Worm (Caenorhabditis elegans) whole organism, young adult: ENCODE data around the gene gpd-3.

ENCODE experiments used
- C06A6.2 ChIP-seq: fragments of 200-800 bp; sonication (Bioruptor generic); conservative IDR thresholded peaks from 2 replicates; pipeline ENCODE4 v1.3.6; 2022; ENCODE audit warnings: missing genetic modification characterization, missing compliant biosample characterization
- F37B4.10 ChIP-seq: fragments of 200-800 bp; sonication (Bioruptor generic); IDR thresholded peaks from 2 replicates; pipeline ENCODE4 v1.3.6; 2022; ENCODE audit warnings: missing genetic modification characterization, missing compliant biosample characterization
- F52B5.7 ChIP-seq: sonication (generic microtip); optimal IDR thresholded peaks from 2 replicates; lab custom pipeline; 2016; ENCODE audit warnings: mild to moderate bottlenecking, missing genetic modification characterization, missing compliant biosample characterization
- K12H6.12 ChIP-seq: fragments of 200-800 bp; sonication (Bioruptor generic); optimal IDR thresholded peaks from 2 replicates; lab custom pipeline; 2018; ENCODE audit warnings: mild to moderate bottlenecking, missing genetic modification characterization, missing compliant biosample characterization
- ZK185.1 ChIP-seq: sonication (generic microtip); optimal IDR thresholded peaks from 2 replicates; lab custom pipeline; 2016; ENCODE audit warnings: mild to moderate bottlenecking, missing genetic modification characterization, missing compliant biosample characterization; ENCODE audit not compliant: poor library complexity, severe bottlenecking
- ama-1 ChIP-seq, 3 experiments: fragments of 150-350 bp in 1 of 3; sonication (generic microtip) in 2 of 3; optimal IDR thresholded peaks; 2 replicates each; lab custom pipeline; 2014 to 2018; ENCODE audit warnings: missing biosample characterization in 2 of 3, missing genetic modification characterization in 2 of 3, missing genetic modification reagents in 2 of 3
- die-1 ChIP-seq: sonication (generic microtip); optimal IDR thresholded peaks from 2 replicates; lab custom pipeline; 2016; ENCODE audit warnings: missing genotype, mild to moderate bottlenecking, missing genetic modification characterization, missing compliant biosample characterization
- dpl-1 ChIP-seq: fragments of 150-350 bp; optimal IDR thresholded peaks from 2 replicates; lab custom pipeline; 2014; ENCODE audit warnings: missing biosample characterization, missing genetic modification reagents, missing genetic modification characterization
- lir-1 ChIP-seq: fragments of 200-800 bp; sonication (Bioruptor generic); conservative IDR thresholded peaks from 2 replicates; pipeline ENCODE4 v1.3.6; 2022; ENCODE audit warnings: missing genetic modification reagents, missing genetic modification characterization, missing compliant biosample characterization
- pha-4 ChIP-seq: fragments of 150-350 bp; sonication (generic microtip); optimal IDR thresholded peaks from 2 replicates; lab custom pipeline; 2014; ENCODE audit warnings: missing biosample characterization, missing genetic modification reagents, missing genetic modification characterization
- unc-62 ChIP-seq: fragments of 150-350 bp; optimal IDR thresholded peaks from 2 replicates; lab custom pipeline; 2014; ENCODE audit warnings: missing biosample characterization, missing genetic modification reagents, missing genetic modification characterization

DNA sequence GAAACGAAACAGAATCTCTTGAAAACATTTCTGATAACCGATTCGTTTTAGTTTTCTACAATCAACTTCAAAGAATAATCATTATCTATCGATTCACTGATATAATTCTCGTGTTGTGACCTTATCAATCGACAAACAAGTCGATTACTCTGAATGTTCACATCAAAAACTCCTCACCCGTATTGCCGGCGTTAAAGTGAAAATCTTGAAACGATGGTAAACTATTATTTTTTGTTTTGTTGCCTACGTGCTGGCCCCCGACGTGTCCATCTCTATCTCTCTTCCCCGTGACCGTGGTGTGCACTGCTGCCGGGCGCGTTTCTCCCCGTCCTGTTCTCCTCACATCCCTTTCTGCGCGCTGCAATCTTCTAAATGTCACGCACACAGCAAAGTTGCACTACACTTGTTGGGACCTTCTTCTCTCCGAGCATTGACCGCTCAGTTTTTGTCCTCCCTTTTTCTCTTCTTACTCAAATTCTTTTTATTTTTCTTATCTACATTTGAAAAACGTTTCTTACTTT, 23.2 kb downstream of the gpd-3 start:
- TF ChIP-seq pha-4, result no peak
- TF ChIP-seq unc-62 (GFP tag; lab: Kevin White, UChicago), result no peak
- peak; percentile 11 for TF ChIP-seq K12H6.12 (tag; lab: Kevin White, UChicago)
- TF ChIP-seq lir-1 (GFP tag; lab: Robert Waterston, UW), result no peak
- no peak for TF ChIP-seq ama-1 (optimal IDR thresholded peaks at IDR 0.05; lab: Kevin White, UChicago)
- TF ChIP-seq ama-1 (GFP tag; optimal IDR thresholded peaks at IDR 0.05; lab: Kevin White, UChicago), result no peak
- TF ChIP-seq F37B4.10 (GFP tag; lab: Robert Waterston, UW), result no peak
- no peak for TF ChIP-seq dpl-1
- TF ChIP-seq die-1, result peak; percentile 32
- peak; percentile 19 for TF ChIP-seq ZK185.1 (tag; lab: Kevin White, UChicago)
- TF ChIP-seq C06A6.2 (GFP tag; lab: Robert Waterston, UW), result no peak
- no peak for TF ChIP-seq F52B5.7 (tag; lab: Kevin White, UChicago)
